Fruit fly (Drosophila melanogaster): ENCODE results near the gene ND-SGDH.

Gene ND-SGDH

DNA sequence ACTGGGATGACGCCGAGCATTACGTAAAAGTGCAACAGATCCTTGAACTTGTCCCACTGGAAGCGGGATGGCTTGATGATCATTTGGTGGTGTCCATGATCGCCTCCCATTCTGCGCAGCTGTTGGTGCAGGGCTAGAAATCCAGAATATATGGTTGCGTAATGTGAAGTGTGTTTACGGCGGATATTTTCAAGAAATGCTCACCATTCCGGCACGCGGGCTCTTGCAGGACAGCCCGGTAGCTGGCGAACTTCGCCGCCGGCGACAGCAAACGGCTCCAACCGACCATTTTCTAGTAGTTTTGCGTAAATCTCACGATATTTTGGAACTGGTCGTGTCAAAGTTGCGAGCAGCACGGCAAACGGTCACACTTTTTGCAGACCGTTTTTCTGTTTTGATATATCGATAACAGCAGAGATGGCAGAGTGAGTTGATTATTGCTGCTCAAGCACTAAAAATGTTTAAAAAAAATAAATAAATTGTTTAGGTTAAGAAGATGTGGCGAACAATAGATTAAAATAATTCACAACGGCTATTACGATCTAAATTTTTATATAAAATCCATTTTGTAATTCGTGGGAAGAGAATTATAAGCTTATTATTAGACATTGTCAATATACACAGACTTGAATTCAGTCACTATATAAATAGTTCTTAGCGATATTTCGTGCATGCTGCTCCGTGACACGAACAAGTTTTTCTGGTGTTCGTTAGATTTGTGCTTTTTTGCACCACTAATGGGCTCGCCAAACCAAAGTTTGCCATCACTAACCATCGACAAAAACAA is at the start of gene ND-SGDH, which contains the start of gene RhoGAP68F (continued):
- TF ChIP-seq Eip75B (GFP tag; optimal IDR thresholded peaks at IDR 0.05) (peak; percentile 66), lz (GFP tag; optimal IDR thresholded peaks at IDR 0.05) (peak; percentile 85), CG32006 (GFP tag; optimal IDR thresholded peaks at IDR 0.05) (peak; percentile 67), dac (GFP tag; optimal IDR thresholded peaks at IDR 0.05) (peak; percentile 4), cyc (GFP tag; optimal IDR thresholded peaks at IDR 0.05) (peak; percentile 76), Met (GFP tag; optimal IDR thresholded peaks at IDR 0.05) (peak; percentile 79), salr (GFP tag; optimal IDR thresholded peaks at IDR 0.05) (peak in 1 of 2 experiments; percentile 33), Blimp-1 (GFP tag; optimal IDR thresholded peaks at IDR 0.05) (no peak), Sox14 (GFP tag; optimal IDR thresholded peaks at IDR 0.05) (peak; percentile 79), fd85E (GFP tag; optimal IDR thresholded peaks at IDR 0.05) (no peak)

DNA sequence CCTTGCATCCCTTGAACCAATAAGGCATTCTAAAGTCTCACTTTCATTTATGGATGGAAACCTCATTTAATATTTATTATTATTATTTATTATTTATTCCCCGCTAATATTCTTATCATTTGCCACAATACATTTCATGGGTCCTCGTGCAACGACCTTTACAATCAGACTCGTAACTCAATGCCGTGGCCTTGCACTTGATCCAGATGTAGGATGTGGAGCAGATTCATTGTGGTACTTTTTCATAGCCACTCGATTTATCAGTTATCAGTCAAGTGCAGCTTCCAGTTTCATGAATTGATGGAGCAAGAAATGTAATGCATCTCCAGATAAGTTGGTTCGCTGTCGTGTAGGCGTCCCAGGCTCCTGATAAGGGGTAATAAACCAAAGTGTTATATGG is 47.0 kb upstream of the ND-SGDH start:
- peak; percentile 71 for TF ChIP-seq svp (GFP tag)
- TF ChIP-seq Met (GFP tag; optimal IDR thresholded peaks at IDR 0.05): no peak

DNA sequence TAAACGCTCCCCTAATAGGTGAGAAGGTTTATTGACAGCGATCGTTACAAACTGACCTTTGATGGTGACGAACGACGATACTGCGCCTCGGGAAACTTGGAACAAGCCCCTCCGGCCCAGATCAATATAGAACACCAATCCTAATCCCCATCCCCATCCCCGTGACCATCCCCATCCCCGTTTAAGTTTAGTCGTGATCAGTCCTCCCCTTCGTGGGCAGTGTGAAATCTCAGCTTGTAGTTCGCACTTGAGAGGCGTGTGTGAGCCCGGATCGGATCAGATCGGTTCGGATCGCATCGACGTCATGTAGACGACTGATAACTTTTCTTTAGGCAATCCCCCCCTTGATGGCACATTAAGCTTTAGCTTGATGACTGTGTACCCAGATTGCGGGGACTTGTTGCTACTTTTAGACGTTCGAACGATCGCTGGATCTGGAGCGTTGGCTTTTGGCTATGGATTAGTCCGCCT is 46.2 kb upstream of the ND-SGDH start, which contains the start of gene Miox:
Miox (plus strand) TSS at position 421 of the 471 bp plus-strand sequence.
- TF ChIP-seq Eip75B (GFP tag; optimal IDR thresholded peaks at IDR 0.05): no peak
- TF ChIP-seq svp (GFP tag): peak; percentile 71

DNA sequence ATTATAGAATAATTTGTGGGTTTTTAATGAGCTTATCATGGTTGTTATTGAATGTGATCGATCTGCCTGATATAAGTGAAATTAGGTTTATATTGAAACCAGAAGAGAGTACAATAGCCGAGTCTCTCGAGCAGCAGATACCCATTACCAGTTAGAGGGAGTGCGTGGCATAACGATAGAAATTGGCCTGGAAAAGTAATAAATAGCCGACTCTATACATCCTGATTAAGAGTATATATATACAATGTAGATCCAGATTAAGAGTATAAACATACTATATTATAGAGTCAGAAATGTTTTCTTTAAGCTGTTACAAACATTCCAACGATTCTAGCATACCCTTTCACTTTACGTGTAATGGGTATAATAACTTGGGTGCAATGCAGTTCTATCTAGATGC is 45.6 kb upstream of the ND-SGDH start:
- TF ChIP-seq achi (GFP tag; optimal IDR thresholded peaks at IDR 0.05) (no peak), Eip75B (GFP tag; optimal IDR thresholded peaks at IDR 0.05) (no peak), svp (GFP tag) (peak; percentile 44)

DNA sequence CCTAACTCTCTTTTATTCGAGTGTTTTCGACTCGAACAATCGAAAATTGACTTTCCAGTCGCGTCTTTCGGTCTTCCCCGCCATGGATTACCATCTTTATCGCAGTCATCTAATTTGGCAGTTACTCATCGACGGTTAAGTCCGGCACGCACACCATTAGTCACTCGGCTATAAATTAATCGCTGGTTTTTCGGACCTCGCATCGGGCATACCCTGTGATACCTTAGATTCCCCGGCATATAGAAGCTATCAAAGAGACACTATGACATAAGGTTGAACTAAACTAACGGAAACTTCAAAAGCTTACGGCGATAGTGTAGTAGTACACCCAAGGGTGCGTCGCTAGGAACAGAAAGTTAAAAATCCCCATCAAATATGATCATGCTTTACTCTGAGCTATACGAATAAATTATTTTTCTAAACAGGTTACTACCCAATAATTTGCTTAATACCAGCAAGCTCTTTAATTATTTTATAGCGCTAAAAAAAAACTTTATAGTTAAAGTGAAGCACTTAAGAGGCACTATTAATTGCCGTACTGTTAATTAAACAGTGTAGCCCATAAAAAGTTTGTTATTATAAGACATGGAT is 40.6 kb upstream of the ND-SGDH start:
- TF ChIP-seq OdsH (GFP tag; optimal IDR thresholded peaks at IDR 0.05) (no peak), CG6163 (GFP tag; IDR thresholded peaks at IDR 0.05) (no peak), CG6792 (GFP tag; optimal IDR thresholded peaks at IDR 0.05) (no peak), svp (GFP tag) (no peak), Hr4 (GFP tag; optimal IDR thresholded peaks at IDR 0.05) (no peak), CG11294 (GFP tag; IDR thresholded peaks at IDR 0.05) (no peak)

DNA sequence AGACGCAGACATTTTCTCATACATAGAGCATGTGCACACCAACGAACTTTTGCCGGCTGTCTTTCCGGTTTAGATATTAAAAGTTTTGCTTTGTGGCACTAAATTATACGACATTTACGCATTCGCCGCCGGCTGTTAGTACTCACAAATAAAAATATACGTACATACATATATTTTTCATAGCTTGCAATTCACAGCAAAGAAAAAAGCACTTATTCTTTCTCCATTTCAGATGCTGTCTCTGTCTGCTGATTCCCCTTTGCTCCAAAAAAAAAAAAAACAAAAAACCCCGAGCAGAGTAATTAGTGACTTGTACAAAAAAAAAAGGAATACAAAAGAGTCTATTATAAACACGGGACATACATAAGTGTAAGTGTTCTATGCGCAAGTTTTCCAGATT is 38.9 kb upstream of the ND-SGDH start, which contains the start of gene CAH2:
CAH2 (plus strand) TSS at position 301 of the 400 bp plus-strand sequence.
- TF ChIP-seq CG7368 (GFP tag; optimal IDR thresholded peaks at IDR 0.05): no peak
- TF ChIP-seq CG10669 (GFP tag; optimal IDR thresholded peaks at IDR 0.05): no peak
- no peak for TF ChIP-seq svp (GFP tag)
- no peak for TF ChIP-seq lz (GFP tag; optimal IDR thresholded peaks at IDR 0.05)
- no peak for TF ChIP-seq CG8119 (GFP tag; IDR thresholded peaks at IDR 0.05)
- no peak for TF ChIP-seq vri (GFP tag; optimal IDR thresholded peaks at IDR 0.05)
- no peak for TF ChIP-seq CG6854 (GFP tag; optimal IDR thresholded peaks at IDR 0.05)
- no peak for TF ChIP-seq CG1621 (tag; optimal IDR thresholded peaks at IDR 0.05)
- TF ChIP-seq dac (GFP tag; optimal IDR thresholded peaks at IDR 0.05): no peak
- no peak for TF ChIP-seq Smox (GFP tag; optimal IDR thresholded peaks at IDR 0.05)
- TF ChIP-seq salr (GFP tag; optimal IDR thresholded peaks at IDR 0.05): no peak
- TF ChIP-seq Eip78C (GFP tag): no peak
- no peak for TF ChIP-seq CG15336 (GFP tag; IDR thresholded peaks at IDR 0.05)

DNA sequence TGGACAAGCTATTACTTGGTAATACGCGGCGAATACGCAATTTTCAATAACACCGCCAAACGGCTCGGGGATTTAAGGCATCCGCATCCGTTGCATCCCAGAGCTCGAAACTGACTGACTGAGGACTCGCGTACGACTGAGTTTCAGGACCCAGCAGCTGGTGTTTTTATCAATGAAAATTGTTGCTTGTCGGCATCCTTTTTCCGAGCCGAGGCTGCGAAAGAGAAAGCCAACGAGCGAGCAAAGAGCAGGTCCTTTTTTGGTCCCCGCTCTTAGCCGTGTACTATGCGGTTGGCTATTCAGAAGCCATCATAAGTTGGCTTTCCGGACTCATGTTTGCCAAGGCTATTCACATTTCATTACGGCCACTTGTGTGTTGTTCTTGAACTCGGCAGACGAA is 37.0 kb upstream of the ND-SGDH start, which contains the start of gene Rh7:
Rh7 (minus strand) TSS at position 101 of the 400 bp plus-strand sequence.
- TF ChIP-seq svp (GFP tag): peak; percentile 27
- no peak for TF ChIP-seq CG31627 (GFP tag; optimal IDR thresholded peaks at IDR 0.05)

Data from whole organism, prepupa.